Fruit fly (Drosophila melanogaster) whole organism, embryonic: ENCODE results near the gene dbe.

Source experiments
- ATbp ChIP-seq: fragments of 200-800 bp; sonication (Bioruptor generic); optimal IDR thresholded peaks from 2 replicates; lab custom pipeline; 2017; ENCODE audit warnings: missing biosample characterization, mild to moderate bottlenecking, missing genetic modification characterization, missing genetic modification reagents
- Awh ChIP-seq: fragments of 200-800 bp; sonication (Bioruptor generic); IDR thresholded peaks from 2 replicates; pipeline ENCODE4, ENCODE4 v1.3.6; 2022; ENCODE audit warnings: missing biosample characterization, missing genetic modification characterization
- BtbVII ChIP-seq: fragments of 200-800 bp; sonication (Bioruptor generic); optimal IDR thresholded peaks from 3 replicates; lab custom pipeline; 2017; ENCODE audit warnings: missing biosample characterization, mild to moderate bottlenecking, missing genetic modification characterization
- CG11504 ChIP-seq: fragments of 200-800 bp; sonication (Bioruptor generic); optimal IDR thresholded peaks from 3 replicates; lab custom pipeline; 2019; ENCODE audit warnings: missing biosample characterization, mild to moderate bottlenecking, missing genetic modification characterization, moderate library complexity
- CG12299 ChIP-seq: fragments of 200-800 bp; sonication (Bioruptor generic); optimal IDR thresholded peaks from 2 replicates; lab custom pipeline; 2018; ENCODE audit warnings: missing biosample characterization, mild to moderate bottlenecking, missing genetic modification characterization
- CG12769 ChIP-seq: fragments of 200-800 bp; sonication (Bioruptor generic); optimal IDR thresholded peaks from 2 replicates; lab custom pipeline; 2019; ENCODE audit warnings: missing biosample characterization, mild to moderate bottlenecking, missing genetic modification characterization, moderate library complexity
- CG12942 ChIP-seq: fragments of 200-800 bp; sonication (Bioruptor generic); optimal IDR thresholded peaks from 3 replicates; lab custom pipeline; 2016; ENCODE audit warnings: missing biosample characterization, missing genetic modification characterization
- CG14667 ChIP-seq: fragments of 200-800 bp; sonication (Bioruptor generic); IDR thresholded peaks from 2 replicates; pipeline ENCODE4 v1.3.6; 2022; ENCODE audit warnings: missing biosample characterization, missing genetic modification characterization
- CG15514 ChIP-seq: fragments of 200-800 bp; sonication (Bioruptor generic); optimal IDR thresholded peaks from 3 replicates; lab custom pipeline; 2017; ENCODE audit warnings: missing biosample characterization, missing genetic modification characterization, mild to moderate bottlenecking, moderate library complexity, missing genetic modification reagents
- CG17385 ChIP-seq: fragments of 200-800 bp; sonication (Bioruptor generic); optimal IDR thresholded peaks from 3 replicates; lab custom pipeline; 2018; ENCODE audit warnings: missing biosample characterization, mild to moderate bottlenecking, missing genetic modification characterization
- CG17612 ChIP-seq: fragments of 200-800 bp; sonication (Bioruptor generic); IDR thresholded peaks from 2 replicates; pipeline ENCODE4 v1.3.6; 2022; ENCODE audit warnings: missing biosample characterization, missing genetic modification characterization
- CG18619 ChIP-seq: fragments of 200-800 bp; sonication (Bioruptor generic); optimal IDR thresholded peaks from 3 replicates; lab custom pipeline; 2017; ENCODE audit warnings: missing biosample characterization, mild to moderate bottlenecking, missing genetic modification characterization
- CG2202 ChIP-seq: fragments of 200-800 bp; sonication (Bioruptor generic); optimal IDR thresholded peaks from 2 replicates; lab custom pipeline; 2018; ENCODE audit warnings: missing biosample characterization, mild to moderate bottlenecking, missing genetic modification characterization
- CG31441 ChIP-seq: fragments of 200-800 bp; sonication (Bioruptor generic); IDR thresholded peaks from 2 replicates; pipeline ENCODE4 v1.3.6; 2022; ENCODE audit warnings: missing biosample characterization, missing genetic modification characterization
- CG32532 ChIP-seq: fragments of 200-800 bp; sonication (Bioruptor generic); IDR thresholded peaks from 2 replicates; pipeline ENCODE4 v1.3.6; 2022; ENCODE audit warnings: missing biosample characterization, missing genetic modification characterization
- CG33557 ChIP-seq: fragments of 200-800 bp; sonication (Bioruptor generic); optimal IDR thresholded peaks from 2 replicates; lab custom pipeline; 2019; ENCODE audit warnings: missing biosample characterization, mild to moderate bottlenecking, missing genetic modification characterization, moderate library complexity
- CG3407 ChIP-seq: fragments of 200-800 bp; sonication (Bioruptor generic); optimal IDR thresholded peaks from 2 replicates; lab custom pipeline; 2018; ENCODE audit warnings: missing biosample characterization, mild to moderate bottlenecking, missing genetic modification characterization
- CG3847 ChIP-seq: fragments of 200-800 bp; sonication (Bioruptor generic); IDR thresholded peaks from 2 replicates; pipeline ENCODE4 v1.3.6; 2022; ENCODE audit warnings: missing biosample characterization, missing genetic modification characterization
- CG4328 ChIP-seq: fragments of 200-800 bp; sonication (Bioruptor generic); optimal IDR thresholded peaks from 3 replicates; lab custom pipeline; 2017; ENCODE audit warnings: missing biosample characterization, missing genetic modification reagents, missing genetic modification characterization
- CG5180 ChIP-seq: fragments of 200-800 bp; sonication (Bioruptor generic); optimal IDR thresholded peaks from 3 replicates; lab custom pipeline; 2017; ENCODE audit warnings: missing biosample characterization, missing genetic modification characterization, mild to moderate bottlenecking, moderate library complexity, missing genetic modification reagents
- CG5953 ChIP-seq: fragments of 200-800 bp; sonication (Bioruptor generic); IDR thresholded peaks from 2 replicates; pipeline ENCODE4 v1.3.6; 2022; ENCODE audit warnings: missing biosample characterization, missing genetic modification characterization
- CG6254 ChIP-seq: fragments of 200-800 bp; sonication (Bioruptor generic); optimal IDR thresholded peaks from 3 replicates; lab custom pipeline; 2017; ENCODE audit warnings: mild to moderate bottlenecking, missing biosample characterization, missing genetic modification reagents, missing genetic modification characterization
- CG9215 ChIP-seq: fragments of 200-800 bp; sonication (Bioruptor generic); IDR thresholded peaks from 2 replicates; pipeline ENCODE4 v1.3.6; 2022; ENCODE audit warnings: missing biosample characterization, missing genetic modification characterization
- CTCF ChIP-seq: fragments of 200-800 bp; sonication (Bioruptor generic); optimal IDR thresholded peaks from 2 replicates; lab custom pipeline; 2017; ENCODE audit warnings: missing biosample characterization, mild to moderate bottlenecking, missing genetic modification characterization, moderate library complexity
- Dip2 ChIP-seq: fragments of 200-800 bp; sonication (Bioruptor generic); IDR thresholded peaks from 2 replicates; pipeline ENCODE4 v1.3.6; 2022; ENCODE audit warnings: missing biosample characterization, missing genetic modification characterization
- Dip3 ChIP-seq: fragments of 200-800 bp; sonication (Bioruptor generic); optimal IDR thresholded peaks from 3 replicates; lab custom pipeline; 2016; ENCODE audit warnings: missing biosample characterization, missing genetic modification characterization
- HHEX ChIP-seq: fragments of 200-800 bp; sonication (Bioruptor generic); optimal IDR thresholded peaks from 3 replicates; lab custom pipeline; 2017; ENCODE audit warnings: missing biosample characterization, mild to moderate bottlenecking, missing genetic modification characterization, missing genetic modification reagents
- HLHmδ ChIP-seq: fragments of 200-800 bp; sonication (Bioruptor generic); optimal IDR thresholded peaks from 2 replicates; lab custom pipeline; 2018; ENCODE audit warnings: missing biosample characterization, mild to moderate bottlenecking, missing genetic modification characterization, moderate library complexity
- Max ChIP-seq: fragments of 200-800 bp; sonication (Bioruptor generic); optimal IDR thresholded peaks from 2 replicates; lab custom pipeline; 2016; ENCODE audit warnings: missing biosample characterization, mild to moderate bottlenecking, missing genetic modification characterization
- Nf-YA ChIP-seq: fragments of 200-800 bp; sonication (Bioruptor generic); IDR thresholded peaks from 2 replicates; pipeline ENCODE4 v1.3.6; 2022; ENCODE audit warnings: missing biosample characterization, missing genetic modification characterization
- Sox100B ChIP-seq: fragments of 200-800 bp; sonication (Bioruptor generic); optimal IDR thresholded peaks from 3 replicates; lab custom pipeline; 2018; ENCODE audit warnings: missing biosample characterization, mild to moderate bottlenecking, missing genetic modification characterization
- YL-1 ChIP-seq: fragments of 200-800 bp; sonication (Bioruptor generic); optimal IDR thresholded peaks from 3 replicates; lab custom pipeline; 2017; ENCODE audit warnings: missing biosample characterization, mild to moderate bottlenecking, missing genetic modification characterization
- ab ChIP-seq: fragments of 200-800 bp; sonication (Bioruptor generic); optimal IDR thresholded peaks from 2 replicates; lab custom pipeline; 2016; ENCODE audit warnings: missing biosample characterization, missing genetic modification characterization
- bbx ChIP-seq: fragments of 200-800 bp; sonication (Bioruptor generic); IDR thresholded peaks from 2 replicates; pipeline ENCODE4 v1.3.6; 2022; ENCODE audit warnings: missing biosample characterization, missing genetic modification characterization; ENCODE audit not compliant: partially characterized antibody
- danr ChIP-seq: fragments of 200-800 bp; sonication (Bioruptor generic); IDR thresholded peaks from 2 replicates; pipeline ENCODE4 v1.3.6; 2022; ENCODE audit warnings: missing biosample characterization, missing genetic modification characterization
- emc ChIP-seq: fragments of 200-800 bp; sonication (Bioruptor generic); optimal IDR thresholded peaks from 2 replicates; lab custom pipeline; 2016; ENCODE audit warnings: missing biosample characterization, missing genetic modification characterization
- ems ChIP-seq: fragments of 200-800 bp; sonication (Bioruptor generic); optimal IDR thresholded peaks from 3 replicates; lab custom pipeline; 2016; ENCODE audit warnings: missing biosample characterization, missing genetic modification characterization
- eve ChIP-seq, 2 experiments: fragments of >200 bp; optimal IDR thresholded peaks; 2 replicates each; lab custom pipeline; 2017; ENCODE audit warnings: missing biosample characterization in 2 of 2, missing genetic modification characterization in 2 of 2
- fd102C ChIP-seq: fragments of 200-800 bp; sonication (Bioruptor generic); optimal IDR thresholded peaks from 2 replicates; lab custom pipeline; 2018; ENCODE audit warnings: missing biosample characterization, mild to moderate bottlenecking, missing genetic modification characterization, moderate library complexity
- h ChIP-seq: fragments of >200 bp; optimal IDR thresholded peaks from 2 replicates; lab custom pipeline; 2017
- hb ChIP-seq: fragments of 200-800 bp; sonication (Bioruptor generic); IDR thresholded peaks from 3 replicates; pipeline ENCODE4 v1.3.6; 2022; ENCODE audit warnings: missing biosample characterization, missing genetic modification characterization; ENCODE audit not compliant: partially characterized antibody
- jigr1 ChIP-seq: fragments of 200-800 bp; sonication (Bioruptor generic); IDR thresholded peaks from 3 replicates; pipeline ENCODE4 v1.3.6; 2022; ENCODE audit warnings: missing biosample characterization, missing genetic modification characterization
- mam ChIP-seq: fragments of 200-800 bp; sonication (Bioruptor generic); optimal IDR thresholded peaks from 3 replicates; lab custom pipeline; 2016; ENCODE audit warnings: missing biosample characterization, missing genetic modification characterization
- rib ChIP-seq: fragments of 200-800 bp; sonication (Bioruptor generic); IDR thresholded peaks from 2 replicates; pipeline ENCODE4 v1.3.6; 2022; ENCODE audit warnings: missing biosample characterization, missing genetic modification characterization
- sr ChIP-seq: fragments of 200-800 bp; sonication (Bioruptor generic); IDR thresholded peaks from 3 replicates; pipeline ENCODE4 v1.3.6; 2022; ENCODE audit warnings: missing biosample characterization, missing genetic modification characterization
- tap ChIP-seq: fragments of 200-800 bp; optimal IDR thresholded peaks from 3 replicates; lab custom pipeline; 2019; ENCODE audit warnings: missing biosample characterization, mild to moderate bottlenecking, missing genetic modification characterization, moderate library complexity
- tio ChIP-seq: fragments of 200-800 bp; sonication (Bioruptor generic); optimal IDR thresholded peaks from 2 replicates; lab custom pipeline; 2017; ENCODE audit warnings: missing biosample characterization, missing genetic modification characterization, inconsistent platforms
- ttk ChIP-seq: fragments of 200-800 bp; sonication (Bioruptor generic); IDR thresholded peaks from 2 replicates; pipeline ENCODE4 v2.1.2; 2022; ENCODE audit warnings: missing biosample characterization, missing genetic modification characterization
- wor ChIP-seq: fragments of 200-800 bp; sonication (Bioruptor generic); IDR thresholded peaks from 2 replicates; pipeline ENCODE4 v1.3.6; 2022; ENCODE audit warnings: missing biosample characterization, missing genetic modification characterization
- zen2 ChIP-seq: fragments of 200-800 bp; sonication (Bioruptor generic); IDR thresholded peaks from 3 replicates; pipeline ENCODE4 v1.3.6; 2022; ENCODE audit warnings: missing biosample characterization, missing genetic modification characterization; ENCODE audit not compliant: partially characterized antibody

The dbe gene

dm6 chr2L:866950-867744 lies 2.5 kb downstream of the dbe start (continued):
- TF ChIP-seq Awh (GFP tag; lab: Robert Waterston, UW): peak; percentile 95
- peak; percentile 93 for TF ChIP-seq CG11504
- TF ChIP-seq Dip3: peak; percentile 89
- TF ChIP-seq tap (tag; lab: Kevin White, UChicago): peak; percentile 92
- peak; percentile 80 for TF ChIP-seq CG4328 (GFP tag; lab: Kevin White, UChicago)
- TF ChIP-seq CG14667 (GFP tag; lab: Robert Waterston, UW): peak; percentile 89
- TF ChIP-seq fd102C (GFP tag; lab: Kevin White, UChicago): peak; percentile 62
- TF ChIP-seq ttk (GFP tag; lab: Robert Waterston, UW): peak; percentile 90
- peak; percentile 70 for TF ChIP-seq YL-1 (GFP tag; lab: Kevin White, UChicago)
- peak; percentile 93 for TF ChIP-seq CG9215 (GFP tag; lab: Robert Waterston, UW)
- peak; percentile 97 for TF ChIP-seq CG12769 (tag; lab: Kevin White, UChicago)
- TF ChIP-seq CG33557: peak; percentile 89
- no peak for TF ChIP-seq h (lab: Kevin White, UChicago)
- TF ChIP-seq sr (GFP tag; lab: Robert Waterston, UW): peak; percentile 78; the same call in 2 of the 3 replicates
- peak; percentile 85 for TF ChIP-seq Sox100B (GFP tag; lab: Kevin White, UChicago)
- TF ChIP-seq CG12299 (tag; lab: Kevin White, UChicago): peak; percentile 93
- no peak for TF ChIP-seq HLHmδ
- peak; percentile 37 for TF ChIP-seq CG6254
- peak; percentile 88 for TF ChIP-seq CG17612 (GFP tag; lab: Robert Waterston, UW)
- TF ChIP-seq CG5180: peak; percentile 82
- TF ChIP-seq zen2 (GFP tag; lab: Robert Waterston, UW): no peak
- peak; percentile 90 for TF ChIP-seq BtbVII (GFP tag; lab: Kevin White, UChicago)
- peak; percentile 85 for TF ChIP-seq CG17385 (GFP tag; lab: Kevin White, UChicago)
- TF ChIP-seq CTCF (GFP tag; lab: Kevin White, UChicago): peak; percentile 29
- peak; percentile 88 for TF ChIP-seq Nf-YA (GFP tag; lab: Robert Waterston, UW)
- TF ChIP-seq wor: peak; percentile 84
- TF ChIP-seq hb (GFP tag; lab: Robert Waterston, UW): no peak
- TF ChIP-seq bbx: no peak; the same call in 1 of the 2 replicates
- peak; percentile 87 for TF ChIP-seq CG5953
- TF ChIP-seq Dip2: peak; percentile 47; the same call in 1 of the 2 replicates
- TF ChIP-seq eve (GFP tag; optimal IDR thresholded peaks at IDR 0.05; lab: Kevin White, UChicago): no peak
- peak; percentile 93 for TF ChIP-seq CG3847 (GFP tag; lab: Robert Waterston, UW)
- peak; percentile 89 for TF ChIP-seq tio (GFP tag; lab: Kevin White, UChicago)
- TF ChIP-seq mam: peak; percentile 95
- peak; percentile 89 for TF ChIP-seq CG15514
- TF ChIP-seq CG2202 (tag; lab: Kevin White, UChicago): peak; percentile 79
- peak; percentile 97 for TF ChIP-seq CG32532 (GFP tag; lab: Robert Waterston, UW)
- TF ChIP-seq ems (GFP tag; lab: Kevin White, UChicago): peak; percentile 91
- TF ChIP-seq CG3407 (GFP tag; lab: Kevin White, UChicago): peak; percentile 81
- TF ChIP-seq ab (GFP tag; lab: Kevin White, UChicago): peak; percentile 72
- peak; percentile 90 for TF ChIP-seq ATbp (GFP tag; lab: Kevin White, UChicago)
- TF ChIP-seq CG31441 (GFP tag; lab: Robert Waterston, UW): peak; percentile 88
- TF ChIP-seq danr (GFP tag; lab: Robert Waterston, UW): peak; percentile 84
- TF ChIP-seq CG12942 (GFP tag; lab: Kevin White, UChicago): peak; percentile 90
- peak; percentile 95 for TF ChIP-seq rib (GFP tag; lab: Robert Waterston, UW)
- TF ChIP-seq HHEX (GFP tag; lab: Kevin White, UChicago): peak; percentile 84
- peak; percentile 88; the same call in 2 of the 3 replicates for TF ChIP-seq jigr1
- TF ChIP-seq CG18619 (GFP tag; lab: Kevin White, UChicago): peak; percentile 87
- peak; percentile 75 for TF ChIP-seq emc
- TF ChIP-seq Max: peak; percentile 89
